Worm (Caenorhabditis elegans) whole organism, young adult: ENCODE data around the gene ttr-47.

Experiments
- B0261.1 ChIP-seq: sonication (generic microtip); optimal IDR thresholded peaks from 2 replicates; lab custom pipeline; 2016; ENCODE audit warnings: mild to moderate bottlenecking, missing genetic modification characterization, moderate library complexity, missing compliant biosample characterization
- F10E7.11 ChIP-seq: sonication (generic microtip); optimal IDR thresholded peaks from 2 replicates; lab custom pipeline; 2017; ENCODE audit warnings: mild to moderate bottlenecking, missing genetic modification characterization, moderate library complexity, missing compliant biosample characterization
- F22D6.2 ChIP-seq: sonication (generic microtip); optimal IDR thresholded peaks from 2 replicates; lab custom pipeline; 2016; ENCODE audit warnings: mild to moderate bottlenecking, missing genetic modification characterization, missing compliant biosample characterization
- F39B2.1 ChIP-seq: fragments of 200-800 bp; sonication (Bioruptor generic); IDR thresholded peaks from 2 replicates; pipeline ENCODE4 v1.3.6; 2022; ENCODE audit warnings: missing genetic modification reagents, missing genetic modification characterization, missing compliant biosample characterization
- K12H6.12 ChIP-seq: fragments of 200-800 bp; sonication (Bioruptor generic); optimal IDR thresholded peaks from 2 replicates; lab custom pipeline; 2018; ENCODE audit warnings: mild to moderate bottlenecking, missing genetic modification characterization, missing compliant biosample characterization
- Y79H2A.3 ChIP-seq: fragments of 200-800 bp; sonication (Bioruptor generic); conservative IDR thresholded peaks from 2 replicates; pipeline ENCODE4 v1.3.6; 2022; ENCODE audit warnings: missing genetic modification reagents, missing genetic modification characterization, missing compliant biosample characterization
- akir-1 ChIP-seq: fragments of 200-800 bp; sonication (Bioruptor generic); optimal IDR thresholded peaks from 2 replicates; lab custom pipeline; 2018; ENCODE audit warnings: mild to moderate bottlenecking, missing genetic modification characterization, moderate library complexity, missing compliant biosample characterization
- aptf-3 ChIP-seq: fragments of 200-800 bp; sonication (Bioruptor generic); IDR thresholded peaks from 2 replicates; pipeline ENCODE4 v1.3.6; 2022; ENCODE audit warnings: missing genetic modification characterization, missing compliant biosample characterization
- attf-6 ChIP-seq: fragments of 200-800 bp; sonication (Bioruptor generic); IDR thresholded peaks from 2 replicates; pipeline ENCODE4 v1.3.6; 2022; ENCODE audit warnings: missing genetic modification reagents, missing genetic modification characterization, missing compliant biosample characterization
- bed-1 ChIP-seq: fragments of 200-800 bp; sonication (Bioruptor generic); IDR thresholded peaks from 2 replicates; pipeline ENCODE4 v1.3.6; 2022; ENCODE audit warnings: missing genetic modification reagents, missing genetic modification characterization, missing compliant biosample characterization
- cebp-1 ChIP-seq, 2 experiments: fragments of 200-800 bp in 1 of 2; sonication (Bioruptor generic) in 1 of 2; sonication (generic microtip) in 1 of 2; IDR thresholded peaks in 1 of 2; optimal IDR thresholded peaks in 1 of 2; 2 replicates each; pipeline versions ENCODE4 v1.3.6 to Lab custom; 2017 to 2022; ENCODE audit warnings: missing compliant biosample characterization in 2 of 2, missing genetic modification characterization in 2 of 2, mild to moderate bottlenecking in 1 of 2, missing genetic modification reagents in 1 of 2, moderate library complexity in 1 of 2
- ceh-100 ChIP-seq: fragments of 200-800 bp; sonication (Bioruptor generic); IDR thresholded peaks from 2 replicates; pipeline ENCODE4 v1.3.6; 2022; ENCODE audit warnings: missing genetic modification reagents, missing genetic modification characterization, missing compliant biosample characterization
- ceh-91 ChIP-seq: fragments of 200-800 bp; sonication (Bioruptor generic); IDR thresholded peaks from 2 replicates; pipeline ENCODE4 v1.3.6; 2022; ENCODE audit warnings: missing genetic modification reagents, missing genetic modification characterization, missing compliant biosample characterization
- fkh-3 ChIP-seq: sonication (generic microtip); optimal IDR thresholded peaks from 2 replicates; lab custom pipeline; 2016; ENCODE audit warnings: mild to moderate bottlenecking, missing genetic modification characterization, missing compliant biosample characterization
- gei-17 ChIP-seq: fragments of 200-800 bp; sonication (Bioruptor generic); optimal IDR thresholded peaks from 2 replicates; lab custom pipeline; 2018; ENCODE audit warnings: mild to moderate bottlenecking, missing genetic modification characterization, missing compliant biosample characterization
- hlh-26 ChIP-seq: fragments of 200-800 bp; sonication (Bioruptor generic); conservative IDR thresholded peaks from 2 replicates; pipeline ENCODE4 v1.3.6; 2022; ENCODE audit warnings: missing genetic modification reagents, missing genetic modification characterization, missing compliant biosample characterization
- hmg-1.2 ChIP-seq: fragments of 200-800 bp; sonication (Bioruptor generic); IDR thresholded peaks from 2 replicates; pipeline ENCODE4 v1.3.6; 2022; ENCODE audit warnings: missing genetic modification reagents, missing genetic modification characterization, missing compliant biosample characterization
- lir-1 ChIP-seq: fragments of 200-800 bp; sonication (Bioruptor generic); conservative IDR thresholded peaks from 2 replicates; pipeline ENCODE4 v1.3.6; 2022; ENCODE audit warnings: missing genetic modification reagents, missing genetic modification characterization, missing compliant biosample characterization
- lsy-27 ChIP-seq: sonication (generic microtip); optimal IDR thresholded peaks from 2 replicates; lab custom pipeline; 2017; ENCODE audit warnings: missing genetic modification characterization, mild to moderate bottlenecking, missing compliant biosample characterization, antibody characterized with exemption, missing genotype, borderline replicate concordance; ENCODE audit not compliant: insufficient read depth
- madf-8 ChIP-seq: fragments of 200-800 bp; sonication (Bioruptor generic); conservative IDR thresholded peaks from 2 replicates; pipeline ENCODE4 v1.3.6; 2022; ENCODE audit warnings: missing genetic modification reagents, missing genetic modification characterization, missing compliant biosample characterization
- mcd-1 ChIP-seq: fragments of 200-800 bp; sonication (Bioruptor generic); IDR thresholded peaks from 2 replicates; pipeline ENCODE4 v1.3.6; 2022; ENCODE audit warnings: missing genetic modification reagents, missing genetic modification characterization, missing compliant biosample characterization
- mes-4 ChIP-seq: sonication (generic microtip); optimal IDR thresholded peaks from 2 replicates; lab custom pipeline; 2016; ENCODE audit warnings: missing genotype, missing genetic modification characterization, missing compliant biosample characterization
- nfya-1 ChIP-seq: sonication (generic microtip); optimal IDR thresholded peaks from 2 replicates; lab custom pipeline; 2017; ENCODE audit warnings: antibody characterized with exemption, missing compliant biosample characterization, missing genetic modification characterization, borderline replicate concordance; ENCODE audit not compliant: insufficient read depth
- nfya-2 ChIP-seq: fragments of 200-800 bp; sonication (Bioruptor generic); IDR thresholded peaks from 2 replicates; pipeline ENCODE4 v1.3.6; 2022; ENCODE audit warnings: missing genetic modification reagents, missing genetic modification characterization, missing compliant biosample characterization
- nhr-120 ChIP-seq: fragments of 200-800 bp; sonication (Bioruptor generic); IDR thresholded peaks from 2 replicates; pipeline ENCODE4 v1.3.6; 2022; ENCODE audit warnings: missing genetic modification characterization, missing compliant biosample characterization
- nhr-90 ChIP-seq: sonication (generic microtip); optimal IDR thresholded peaks from 2 replicates; lab custom pipeline; 2016; ENCODE audit warnings: missing genotype, mild to moderate bottlenecking, missing genetic modification characterization, missing compliant biosample characterization
- pbrm-1 ChIP-seq: fragments of 200-800 bp; sonication (Bioruptor generic); IDR thresholded peaks from 2 replicates; pipeline ENCODE4 v1.3.6; 2022; ENCODE audit warnings: missing genetic modification reagents, missing genetic modification characterization, missing compliant biosample characterization
- rcor-1 ChIP-seq: fragments of 200-800 bp; sonication (Bioruptor generic); IDR thresholded peaks from 2 replicates; pipeline ENCODE4 v1.3.6; 2022; ENCODE audit warnings: missing genetic modification reagents, missing genetic modification characterization, missing compliant biosample characterization
- rec-8 ChIP-seq, 2 experiments: sonication (generic microtip); optimal IDR thresholded peaks; 2 replicates each; lab custom pipeline; 2016; ENCODE audit warnings: mild to moderate bottlenecking in 2 of 2, missing genetic modification characterization in 2 of 2, missing genetic modification reagents in 2 of 2, missing genotype in 2 of 2, missing biosample characterization in 1 of 2, missing compliant biosample characterization in 1 of 2, moderate library complexity in 1 of 2
- snpc-1.1 ChIP-seq: sonication (generic microtip); optimal IDR thresholded peaks from 2 replicates; lab custom pipeline; 2017; ENCODE audit warnings: missing genetic modification characterization, mild to moderate bottlenecking, missing compliant biosample characterization, antibody characterized with exemption, moderate library complexity, missing genotype, missing genetic modification reagents; ENCODE audit not compliant: insufficient read depth
- snpc-1.3 ChIP-seq: sonication (generic microtip); optimal IDR thresholded peaks from 2 replicates; lab custom pipeline; 2017; ENCODE audit warnings: missing genetic modification characterization, mild to moderate bottlenecking, missing compliant biosample characterization, antibody characterized with exemption, moderate library complexity, missing genotype, missing genetic modification reagents; ENCODE audit not compliant: insufficient read depth
- snpc-4 ChIP-seq, 5 experiments: fragments of 150-350 bp in 1 of 5; sonication (generic microtip) in 4 of 5; optimal IDR thresholded peaks; 2 replicates each; lab custom pipeline; 2014 to 2018; ENCODE audit warnings: missing genetic modification characterization in 5 of 5, missing biosample characterization in 3 of 5, antibody characterized with exemption in 2 of 5, mild to moderate bottlenecking in 2 of 5, missing compliant biosample characterization in 2 of 5, missing genotype in 2 of 5, moderate library complexity in 2 of 5, missing genetic modification reagents in 1 of 5
- unc-62 ChIP-seq: fragments of 150-350 bp; optimal IDR thresholded peaks from 2 replicates; lab custom pipeline; 2014; ENCODE audit warnings: missing biosample characterization, missing genetic modification reagents, missing genetic modification characterization
- ztf-18 ChIP-seq: sonication (generic microtip); optimal IDR thresholded peaks from 2 replicates; lab custom pipeline; 2016; ENCODE audit warnings: missing genotype, mild to moderate bottlenecking, missing genetic modification characterization, missing compliant biosample characterization

ttr-47 gene

ce11 chrV:8943963-8944362, 21.1 kb downstream of the ttr-47 start, which contains the start of gene T19A5.3 (continued):
- no peak for TF ChIP-seq Y79H2A.3 (GFP tag; lab: Robert Waterston, UW)
- TF ChIP-seq hmg-1.2 (GFP tag; lab: Robert Waterston, UW) = no peak
- no peak for TF ChIP-seq attf-6 (GFP tag; lab: Robert Waterston, UW)

- TF ChIP-seq ceh-100 (GFP tag; lab: Robert Waterston, UW) (no peak), nhr-120 (GFP tag; lab: Robert Waterston, UW) (no peak), K12H6.12 (tag; lab: Kevin White, UChicago) (no peak), mcd-1 (no peak), ceh-91 (GFP tag; lab: Robert Waterston, UW) (no peak), F22D6.2 (tag; lab: Kevin White, UChicago) (no peak), snpc-4 (GFP tag; optimal IDR thresholded peaks at IDR 0.05; lab: Kevin White, UChicago) (no peak), snpc-4 (tag; optimal IDR thresholded peaks at IDR 0.05; lab: Kevin White, UChicago) (no peak), lsy-27 (no peak), nhr-90 (tag; lab: Kevin White, UChicago) (no peak), nfya-1 (tag; lab: Kevin White, UChicago) (no peak), fkh-3 (no peak), rec-8 (tag; optimal IDR thresholded peaks at IDR 0.05; lab: Kevin White, UChicago) (no peak), hlh-26 (GFP tag; lab: Robert Waterston, UW) (no peak), nfya-2 (no peak), aptf-3 (no peak), snpc-1.1 (no peak), F10E7.11 (no peak), ztf-18 (no peak), mes-4 (no peak)
- TF ChIP-seq, all 124 proteins: peak for 0
Observed at ce11 chrV:8944481-8944880, 21.6 kb downstream of the ttr-47 start.

ce11 chrV:8946142-8946541, 23.3 kb downstream of the ttr-47 start:
- TF ChIP-seq unc-62 (no peak), rcor-1 (GFP tag; lab: Robert Waterston, UW) (no peak), lir-1 (GFP tag; lab: Robert Waterston, UW) (no peak), nhr-90 (tag; lab: Kevin White, UChicago) (no peak), pbrm-1 (GFP tag; lab: Robert Waterston, UW) (no peak), bed-1 (GFP tag; lab: Robert Waterston, UW) (no peak), akir-1 (GFP tag; lab: Kevin White, UChicago) (no peak), F39B2.1 (no peak), cebp-1 (GFP tag; IDR thresholded peaks at IDR 0.05; lab: Robert Waterston, UW) (no peak), cebp-1 (tag; optimal IDR thresholded peaks at IDR 0.05; lab: Kevin White, UChicago) (no peak), snpc-1.3 (tag; lab: Kevin White, UChicago) (no peak), F22D6.2 (tag; lab: Kevin White, UChicago) (no peak), gei-17 (GFP tag; lab: Kevin White, UChicago) (no peak), B0261.1 (tag; lab: Kevin White, UChicago) (no peak), madf-8 (no peak)
